Worm (Caenorhabditis elegans) whole organism, L3 larva: Measurements from ENCODE around the gene mog-4.
A peak's percentile ranks its signal among the peaks of the same experiment; 100 is the strongest.

Source experiments
- R02D3.7 ChIP-seq: fragments of 150-350 bp; optimal IDR thresholded peaks from 2 replicates; lab custom pipeline; 2014; ENCODE audit warnings: missing biosample characterization, missing genetic modification characterization
- ZK546.5 ChIP-seq: sonication (generic microtip); optimal IDR thresholded peaks from 2 replicates; lab custom pipeline; 2017; ENCODE audit warnings: missing biosample characterization, missing genetic modification characterization
- aly-2 ChIP-seq: fragments of 150-350 bp; optimal IDR thresholded peaks from 2 replicates; lab custom pipeline; 2014; ENCODE audit warnings: missing biosample characterization, missing genetic modification characterization
- ama-1 ChIP-seq: fragments of 150-350 bp; optimal IDR thresholded peaks from 2 replicates; lab custom pipeline; 2018
- ceh-16 ChIP-seq: sonication (generic microtip); optimal IDR thresholded peaks from 2 replicates; lab custom pipeline; 2017; ENCODE audit warnings: missing biosample characterization, missing genetic modification characterization
- ceh-28 ChIP-seq: fragments of 150-350 bp; optimal IDR thresholded peaks from 2 replicates; lab custom pipeline; 2014; ENCODE audit warnings: missing biosample characterization, missing genetic modification reagents, missing genetic modification characterization
- ceh-9 ChIP-seq: sonication (generic microtip); optimal IDR thresholded peaks from 2 replicates; lab custom pipeline; 2018; ENCODE audit warnings: missing biosample characterization, missing genetic modification characterization
- daf-12 ChIP-seq: fragments of 150-350 bp; optimal IDR thresholded peaks from 2 replicates; lab custom pipeline; 2014; ENCODE audit warnings: missing biosample characterization, missing genetic modification reagents, missing genetic modification characterization
- elt-1 ChIP-seq: fragments of 150-350 bp; optimal IDR thresholded peaks from 2 replicates; lab custom pipeline; 2014; ENCODE audit warnings: missing biosample characterization, missing genetic modification characterization
- elt-2 ChIP-seq: sonication (generic microtip); optimal IDR thresholded peaks from 2 replicates; lab custom pipeline; 2016; ENCODE audit warnings: missing genetic modification reagents, mild to moderate bottlenecking, missing genetic modification characterization, missing compliant biosample characterization
- elt-3 ChIP-seq, 3 experiments: fragments of 150-350 bp in 1 of 3; sonication (generic microtip) in 2 of 3; optimal IDR thresholded peaks; 2 replicates in 2 of 3; 4 replicates in 1 of 3; lab custom pipeline; 2014 to 2017; ENCODE audit warnings: missing biosample characterization in 3 of 3, missing genetic modification characterization in 3 of 3
- eor-1 ChIP-seq, 2 experiments: fragments of 150-350 bp; optimal IDR thresholded peaks; 2 replicates each; lab custom pipeline; 2014 to 2018; ENCODE audit warnings: missing biosample characterization in 2 of 2, missing genetic modification characterization in 2 of 2
- fkh-10 ChIP-seq: sonication (generic microtip); optimal IDR thresholded peaks from 2 replicates; lab custom pipeline; 2017; ENCODE audit warnings: missing biosample characterization, missing genetic modification reagents, missing genetic modification characterization
- fkh-2 ChIP-seq: fragments of 150-350 bp; optimal IDR thresholded peaks from 2 replicates; lab custom pipeline; 2014; ENCODE audit warnings: missing biosample characterization, missing genetic modification reagents, missing genetic modification characterization
- jun-1 ChIP-seq: fragments of 150-350 bp; optimal IDR thresholded peaks from 2 replicates; lab custom pipeline; 2014; ENCODE audit warnings: missing biosample characterization, missing genetic modification reagents, missing genetic modification characterization
- lin-39 ChIP-seq: fragments of 150-350 bp; optimal IDR thresholded peaks from 2 replicates; lab custom pipeline; 2018; ENCODE audit warnings: missing biosample characterization, missing genetic modification reagents, missing genetic modification characterization
- lsy-12 ChIP-seq: sonication (generic microtip); optimal IDR thresholded peaks from 2 replicates; lab custom pipeline; 2016; ENCODE audit warnings: mild to moderate bottlenecking, missing genetic modification characterization, missing compliant biosample characterization
- mdl-1 ChIP-seq: fragments of 150-350 bp; optimal IDR thresholded peaks from 2 replicates; lab custom pipeline; 2014; ENCODE audit warnings: missing biosample characterization, missing genetic modification characterization
- nfya-1 ChIP-seq: sonication (generic microtip); optimal IDR thresholded peaks from 2 replicates; lab custom pipeline; 2017; ENCODE audit warnings: missing genetic modification characterization, mild to moderate bottlenecking, missing compliant biosample characterization, antibody characterized with exemption, moderate library complexity; ENCODE audit not compliant: insufficient read depth
- nhr-11 ChIP-seq: fragments of 150-350 bp; optimal IDR thresholded peaks from 2 replicates; lab custom pipeline; 2014; ENCODE audit warnings: missing biosample characterization, missing genetic modification characterization
- nhr-23 ChIP-seq: fragments of 150-350 bp; optimal IDR thresholded peaks from 2 replicates; lab custom pipeline; 2014; ENCODE audit warnings: missing biosample characterization, missing genetic modification reagents, missing genetic modification characterization
- nhr-237 ChIP-seq: fragments of 150-350 bp; optimal IDR thresholded peaks from 2 replicates; lab custom pipeline; 2014; ENCODE audit warnings: missing biosample characterization, missing genetic modification characterization
- nhr-28 ChIP-seq: fragments of 150-350 bp; optimal IDR thresholded peaks from 2 replicates; lab custom pipeline; 2014; ENCODE audit warnings: missing biosample characterization, missing genetic modification characterization
- nhr-43 ChIP-seq: sonication (generic microtip); optimal IDR thresholded peaks from 2 replicates; lab custom pipeline; 2016; ENCODE audit warnings: mild to moderate bottlenecking, missing genetic modification characterization, missing compliant biosample characterization; ENCODE audit not compliant: poor library complexity, severe bottlenecking
- nhr-67 ChIP-seq: fragments of 150-350 bp; optimal IDR thresholded peaks from 2 replicates; lab custom pipeline; 2014; ENCODE audit warnings: missing biosample characterization, missing genetic modification characterization
- nhr-76 ChIP-seq: fragments of 150-350 bp; sonication (generic microtip); optimal IDR thresholded peaks from 5 replicates; lab custom pipeline; 2014; ENCODE audit warnings: missing biosample characterization, missing genetic modification characterization
- nhr-77 ChIP-seq: fragments of 150-350 bp; optimal IDR thresholded peaks from 2 replicates; lab custom pipeline; 2014; ENCODE audit warnings: missing biosample characterization, missing genetic modification characterization
- pha-4 ChIP-seq: fragments of 150-350 bp; optimal IDR thresholded peaks from 2 replicates; lab custom pipeline; 2014; ENCODE audit warnings: missing biosample characterization, missing genetic modification reagents, missing genetic modification characterization
- pqm-1 ChIP-seq: fragments of 150-350 bp; optimal IDR thresholded peaks from 2 replicates; lab custom pipeline; 2017; ENCODE audit warnings: missing biosample characterization, missing genetic modification characterization, inconsistent platforms
- snpc-4 ChIP-seq: fragments of 150-350 bp; optimal IDR thresholded peaks from 2 replicates; lab custom pipeline; 2014; ENCODE audit warnings: missing biosample characterization, missing genetic modification characterization
- tbx-2 ChIP-seq: sonication (generic microtip); optimal IDR thresholded peaks from 2 replicates; lab custom pipeline; 2016; ENCODE audit warnings: mild to moderate bottlenecking, missing genetic modification characterization, missing compliant biosample characterization
- unc-39 ChIP-seq: sonication (generic microtip); optimal IDR thresholded peaks from 4 replicates; lab custom pipeline; 2017; ENCODE audit warnings: missing biosample characterization, missing genetic modification characterization
- unc-62 ChIP-seq: fragments of 150-350 bp; sonication (generic microtip); optimal IDR thresholded peaks from 4 replicates; lab custom pipeline; 2014; ENCODE audit warnings: missing biosample characterization, missing genetic modification reagents, missing genetic modification characterization

The mog-4 gene

ce11 chrII:14522037-14522436, 39.4 kb downstream of the mog-4 start, which contains the start of gene btb-19:
Gene btb-19, minus strand, starts transcription at chrII:14522137.
- TF ChIP-seq pha-4 (tag; lab: Kevin White, UChicago) (no peak), nhr-237 (tag; lab: Kevin White, UChicago) (no peak), tbx-2 (tag; lab: Kevin White, UChicago) (no peak), lsy-12 (tag; lab: Kevin White, UChicago) (no peak), R02D3.7 (no peak), eor-1 (tag; optimal IDR thresholded peaks at IDR 0.05; lab: Kevin White, UChicago) (no peak), nfya-1 (tag; lab: Kevin White, UChicago) (no peak), ceh-28 (tag; lab: Kevin White, UChicago) (no peak), nhr-43 (no peak), pqm-1 (tag; lab: Kevin White, UChicago) (no peak), nhr-67 (no peak), lin-39 (tag; lab: Kevin White, UChicago) (no peak), ceh-9 (tag; lab: Kevin White, UChicago) (no peak), aly-2 (tag; lab: Kevin White, UChicago) (no peak), nhr-11 (tag; lab: Kevin White, UChicago) (no peak), ama-1 (lab: Kevin White, UChicago) (no peak), unc-62 (GFP tag; lab: Kevin White, UChicago) (no peak)

DNA sequence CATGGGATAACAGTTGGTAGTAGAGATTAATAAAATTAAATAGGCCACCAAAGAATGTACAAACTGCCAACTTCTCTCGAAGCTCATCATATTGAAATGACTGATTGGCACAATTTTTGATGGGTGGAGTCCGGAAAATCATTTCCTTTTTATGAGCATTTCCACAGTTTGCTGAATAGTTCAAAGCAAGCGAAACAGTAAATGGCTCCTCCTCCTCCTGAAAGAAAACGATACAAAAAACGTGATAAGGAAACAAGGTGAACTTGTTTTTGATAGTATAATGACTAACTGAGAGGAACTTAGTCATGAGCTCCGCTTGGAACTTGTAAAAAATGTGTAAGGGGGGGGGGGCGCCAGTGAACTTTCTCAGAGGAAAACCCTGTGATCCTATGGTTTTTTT, 46.4 kb downstream of the mog-4 start, which contains the start of gene K10H10.9:
TSS of gene K10H10.9 (minus strand) at position 101 of the 400 bp plus-strand sequence.
- TF ChIP-seq fkh-10 (GFP tag; lab: Kevin White, UChicago) = no peak
- TF ChIP-seq snpc-4 (tag; lab: Kevin White, UChicago) = no peak
- no peak for TF ChIP-seq elt-1 (tag; lab: Kevin White, UChicago)
- no peak for TF ChIP-seq nhr-11 (tag; lab: Kevin White, UChicago)
- no peak for TF ChIP-seq fkh-2
- no peak for TF ChIP-seq nhr-23 (tag; lab: Kevin White, UChicago)
- no peak for TF ChIP-seq ceh-16 (tag; lab: Kevin White, UChicago)

DNA sequence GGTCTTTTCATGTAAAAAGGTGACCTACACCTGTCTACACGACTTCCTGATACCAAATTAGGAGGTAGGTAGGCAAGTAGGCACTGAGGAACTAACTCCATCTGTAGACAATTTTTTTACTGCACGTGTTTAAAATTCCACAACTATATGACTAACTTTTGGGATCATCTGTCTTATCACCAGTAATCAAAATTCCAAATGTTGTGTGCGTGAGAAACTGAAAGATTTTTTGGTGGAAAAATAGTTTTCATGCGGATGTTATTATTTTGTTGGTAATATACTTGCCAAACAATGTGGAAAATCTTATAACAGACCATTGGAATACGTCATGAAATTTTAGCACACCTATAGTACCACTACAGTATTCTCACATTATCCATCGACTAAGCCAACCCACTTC, 50.2 kb downstream of the mog-4 start, which contains the start of gene K10H10.13:
TSS of gene K10H10.13 (minus strand) at position 101 of the 400 bp plus-strand sequence.
- TF ChIP-seq nhr-28 (tag; lab: Kevin White, UChicago) (no peak), nhr-11 (tag; lab: Kevin White, UChicago) (no peak), jun-1 (tag; lab: Kevin White, UChicago) (no peak), daf-12 (no peak), tbx-2 (tag; lab: Kevin White, UChicago) (no peak), ama-1 (lab: Kevin White, UChicago) (no peak), nhr-43 (no peak), unc-39 (tag; lab: Kevin White, UChicago) (no peak), elt-3 (tag; optimal IDR thresholded peaks at IDR 0.05; lab: Kevin White, UChicago) (no peak), ZK546.5 (tag; lab: Kevin White, UChicago) (no peak), nhr-23 (tag; lab: Kevin White, UChicago) (no peak), elt-1 (tag; lab: Kevin White, UChicago) (no peak), nhr-77 (tag; lab: Kevin White, UChicago) (no peak), nhr-67 (no peak), mdl-1 (tag; lab: Kevin White, UChicago) (no peak), snpc-4 (tag; lab: Kevin White, UChicago) (no peak), fkh-10 (GFP tag; lab: Kevin White, UChicago) (no peak)

ce11 chrII:14510162-14510561, 51.2 kb downstream of the mog-4 start:
- TF ChIP-seq fkh-10 (GFP tag; lab: Kevin White, UChicago) (no peak), elt-2 (tag; lab: Kevin White, UChicago) (peak; percentile 54)

DNA sequence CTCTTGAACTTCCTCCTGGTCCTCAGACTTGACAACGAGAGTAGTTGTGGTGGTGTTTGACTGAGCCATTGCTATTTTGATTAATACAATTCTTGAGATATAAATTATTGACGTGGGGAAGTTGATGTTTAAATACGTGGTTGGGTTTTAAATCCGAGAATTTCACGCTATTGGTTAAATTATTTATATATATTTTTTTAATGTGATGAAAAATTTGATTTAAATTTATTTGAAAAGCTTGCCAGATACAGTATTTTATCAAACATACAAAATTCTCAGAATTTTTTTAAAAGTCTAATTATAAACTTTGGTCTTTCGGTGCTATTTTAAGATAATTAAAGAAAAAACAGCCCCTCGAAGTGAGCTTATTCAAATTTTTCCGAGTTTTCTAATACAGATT, 53.8 kb downstream of the mog-4 start, which contains the start of the genes K10H10.7 and K10H10.10:
TSS of gene K10H10.7 (minus strand) at position 101 of the 400 bp plus-strand sequence.
TSS of gene K10H10.10 (plus strand) at position 204 of the 400 bp plus-strand sequence.
- TF ChIP-seq nhr-237 (tag; lab: Kevin White, UChicago) (no peak), nhr-76 (tag; lab: Kevin White, UChicago) (no peak), nhr-43 (no peak), elt-1 (tag; lab: Kevin White, UChicago) (no peak)
